Worm (Caenorhabditis elegans): Measurements from ENCODE around the gene B0273.115.

B0273.115 gene

DNA sequence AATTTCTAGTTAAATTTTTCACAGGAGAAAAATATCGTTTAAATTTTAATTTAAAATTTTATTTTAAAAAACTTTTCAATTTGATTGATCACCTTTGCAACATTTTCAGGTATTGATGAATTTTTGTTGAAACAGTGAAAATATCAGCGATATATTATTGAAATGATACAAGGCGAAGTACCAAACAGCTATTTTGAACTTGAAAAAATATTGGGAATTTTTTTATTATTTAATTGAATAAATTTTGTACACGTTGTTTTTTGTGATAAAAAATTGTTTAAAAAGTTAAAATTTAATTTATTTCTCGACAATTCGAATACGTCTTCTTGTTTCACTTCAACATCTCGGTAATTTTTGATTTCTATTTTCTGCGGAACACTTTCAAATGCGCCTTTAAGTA lies 2.7 kb upstream of the B0273.115 start, which contains the start of gene B0273.1:
TSS of gene B0273.1 (plus strand) at position 301 of the 400 bp plus-strand sequence.
- TF ChIP-seq nhr-47 (tag; optimal IDR thresholded peaks at IDR 0.05) (no peak), lin-39 (tag; optimal IDR thresholded peaks at IDR 0.05) (no peak), lin-14 (GFP tag; optimal IDR thresholded peaks at IDR 0.05) (no peak), ceh-88 (GFP tag; IDR thresholded peaks at IDR 0.05) (no peak), C34B4.2 (tag; optimal IDR thresholded peaks at IDR 0.05) (no peak), egl-27 (tag; optimal IDR thresholded peaks at IDR 0.05) (no peak), tbx-2 (tag; optimal IDR thresholded peaks at IDR 0.05) (no peak), fkh-10 (GFP tag; optimal IDR thresholded peaks at IDR 0.05) (no peak), nhr-11 (tag; optimal IDR thresholded peaks at IDR 0.05) (no peak), dsc-1 (tag; optimal IDR thresholded peaks at IDR 0.05) (no peak), aha-1 (tag; optimal IDR thresholded peaks at IDR 0.05) (no peak), unc-130 (tag; optimal IDR thresholded peaks at IDR 0.05) (no peak), ets-5 (GFP tag; IDR thresholded peaks at IDR 0.05) (no peak), zag-1 (tag; optimal IDR thresholded peaks at IDR 0.05) (no peak), nhr-90 (tag; optimal IDR thresholded peaks at IDR 0.05; ENCODE audit: poor library complexity) (no peak)

DNA sequence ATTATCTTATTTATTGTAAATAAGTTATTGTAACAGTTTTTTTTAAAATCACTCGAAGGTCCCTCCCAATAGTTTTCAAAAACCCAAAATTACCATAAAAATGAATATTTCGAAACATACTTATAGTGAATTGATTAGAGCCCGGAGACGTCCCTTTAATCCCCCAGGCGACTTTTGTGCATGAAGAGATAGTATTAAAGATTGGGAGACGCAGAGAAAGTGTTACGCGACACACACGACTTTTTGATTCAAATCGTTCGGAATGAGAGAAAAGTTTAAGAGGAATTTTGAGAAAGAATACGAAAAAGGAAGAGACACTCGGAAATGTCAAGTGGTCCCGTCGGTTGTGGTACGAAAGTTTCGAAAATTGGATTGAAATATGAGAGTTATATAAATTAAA lies 2.2 kb upstream of the B0273.115 start:
- TF ChIP-seq nhr-77 (tag; optimal IDR thresholded peaks at IDR 0.05): no peak
- no peak for TF ChIP-seq elt-2 (tag; optimal IDR thresholded peaks at IDR 0.05)
- no peak for TF ChIP-seq efl-1 (optimal IDR thresholded peaks at IDR 0.05)
- TF ChIP-seq efl-1 (GFP tag; optimal IDR thresholded peaks at IDR 0.05 in 1 of 2): no peak
- no peak for TF ChIP-seq nhr-90 (tag; optimal IDR thresholded peaks at IDR 0.05; ENCODE audit: poor library complexity)
- TF ChIP-seq lir-3 (tag; optimal IDR thresholded peaks at IDR 0.05; ENCODE audit: poor library complexity): no peak
- TF ChIP-seq jun-1 (tag; optimal IDR thresholded peaks at IDR 0.05): no peak
- TF ChIP-seq nhr-237 (tag; optimal IDR thresholded peaks at IDR 0.05): no peak
- TF ChIP-seq efl-3 (GFP tag; optimal IDR thresholded peaks at IDR 0.05): no peak
- no peak for TF ChIP-seq vab-15 (tag; optimal IDR thresholded peaks at IDR 0.05)
- no peak for TF ChIP-seq irx-1 (tag; optimal IDR thresholded peaks at IDR 0.05)
- TF ChIP-seq lin-14 (GFP tag; optimal IDR thresholded peaks at IDR 0.05): no peak
- TF ChIP-seq Y116A8C.19 (tag; optimal IDR thresholded peaks at IDR 0.05; ENCODE audit: borderline replicate concordance): no peak
- no peak for TF ChIP-seq nhr-20 (tag; optimal IDR thresholded peaks at IDR 0.05)
- TF ChIP-seq unc-86 (tag; optimal IDR thresholded peaks at IDR 0.05): no peak
- no peak for TF ChIP-seq nhr-84 (tag; optimal IDR thresholded peaks at IDR 0.05)
- no peak for TF ChIP-seq isw-1 (GFP tag; IDR thresholded peaks at IDR 0.05)
- no peak for TF ChIP-seq pqm-1 (tag; optimal IDR thresholded peaks at IDR 0.05)
- no peak for TF ChIP-seq ceh-63 (GFP tag; optimal IDR thresholded peaks at IDR 0.05)

ce11 chrIV:5492196-5492595 lies 1.2 kb upstream of the B0273.115 start:
- TF ChIP-seq nhr-84 (tag; optimal IDR thresholded peaks at IDR 0.05) (no peak), nhr-47 (tag; optimal IDR thresholded peaks at IDR 0.05) (no peak), lin-39 (tag; optimal IDR thresholded peaks at IDR 0.05) (no peak), unc-62 (GFP tag; optimal IDR thresholded peaks at IDR 0.05) (no peak), ceh-63 (GFP tag; optimal IDR thresholded peaks at IDR 0.05) (no peak), hpl-2 (GFP tag; optimal IDR thresholded peaks at IDR 0.05) (no peak), ceh-82 (tag; optimal IDR thresholded peaks at IDR 0.05) (no peak), hlh-4 (tag; optimal IDR thresholded peaks at IDR 0.05) (no peak), dsc-1 (tag; optimal IDR thresholded peaks at IDR 0.05) (no peak), pqm-1 (tag; optimal IDR thresholded peaks at IDR 0.05) (no peak), nhr-12 (tag; optimal IDR thresholded peaks at IDR 0.05) (no peak), nhr-77 (tag; optimal IDR thresholded peaks at IDR 0.05) (no peak), irx-1 (tag; optimal IDR thresholded peaks at IDR 0.05) (no peak), mdl-1 (tag; optimal IDR thresholded peaks at IDR 0.05) (no peak), sox-4 (tag; optimal IDR thresholded peaks at IDR 0.05) (no peak), hlh-17 (GFP tag; optimal IDR thresholded peaks at IDR 0.05; ENCODE audit: borderline replicate concordance) (no peak)
